Worm (Caenorhabditis elegans) whole organism, midembryonic: ENCODE data around the gene dnj-26.

ENCODE experiments used
- cog-1 ChIP-seq: sonication (generic microtip); optimal IDR thresholded peaks from 2 replicates; lab custom pipeline; 2016; ENCODE audit warnings: missing genetic modification characterization, missing compliant biosample characterization
- flt-1 ChIP-seq: fragments of 200-800 bp; sonication (Bioruptor generic); IDR thresholded peaks from 2 replicates; pipeline ENCODE4 v1.3.6; 2022; ENCODE audit warnings: missing genetic modification characterization, missing compliant biosample characterization
- klf-2 ChIP-seq: fragments of 200-800 bp; sonication (Bioruptor generic); conservative IDR thresholded peaks from 2 replicates; pipeline ENCODE4 v1.3.6; 2022; ENCODE audit warnings: missing genetic modification reagents, missing genetic modification characterization, missing compliant biosample characterization
- med-1 ChIP-seq: sonication (generic microtip); optimal IDR thresholded peaks from 2 replicates; lab custom pipeline; 2017; ENCODE audit warnings: missing genetic modification characterization, mild to moderate bottlenecking, missing compliant biosample characterization, antibody characterized with exemption, missing genetic modification reagents; ENCODE audit not compliant: insufficient read depth
- ref-1 ChIP-seq: fragments of 200-800 bp; sonication (Bioruptor generic); conservative IDR thresholded peaks from 2 replicates; pipeline ENCODE4 v1.3.6; 2022; ENCODE audit warnings: missing genetic modification reagents, missing genetic modification characterization, missing compliant biosample characterization
- tab-1 ChIP-seq: fragments of 200-800 bp; sonication (Bioruptor generic); IDR thresholded peaks from 2 replicates; pipeline ENCODE4 v1.3.6; 2022; ENCODE audit warnings: missing genetic modification characterization, missing compliant biosample characterization
- ztf-23 ChIP-seq: fragments of 200-800 bp; sonication (Bioruptor generic); IDR thresholded peaks from 2 replicates; pipeline ENCODE4 v1.3.6; 2022; ENCODE audit warnings: missing genetic modification reagents, missing genetic modification characterization, missing compliant biosample characterization
- ztf-29 ChIP-seq: fragments of 200-800 bp; sonication (Bioruptor generic); IDR thresholded peaks from 2 replicates; pipeline ENCODE4 v1.3.6; 2022; ENCODE audit warnings: missing genetic modification reagents, missing genetic modification characterization, missing compliant biosample characterization

- TF ChIP-seq tab-1, result no peak
- TF ChIP-seq ref-1 (GFP tag; lab: Robert Waterston, UW), result no peak
- TF ChIP-seq klf-2 (GFP tag; lab: Robert Waterston, UW), result no peak
- TF ChIP-seq med-1 (GFP tag; lab: Kevin White, UChicago), result no peak
- TF ChIP-seq ztf-29 (GFP tag; lab: Robert Waterston, UW), result no peak
- no peak for TF ChIP-seq cog-1
- no peak for TF ChIP-seq ztf-23 (GFP tag; lab: Robert Waterston, UW)
- TF ChIP-seq flt-1 (GFP tag; lab: Robert Waterston, UW), result no peak
Observed at ce11 chrIV:12229679-12230078, 22.8 kb downstream of the dnj-26 start, which contains the start of gene sre-18.
